Worm (Caenorhabditis elegans): ENCODE measurements around the gene unc-25.

The unc-25 gene

DNA sequence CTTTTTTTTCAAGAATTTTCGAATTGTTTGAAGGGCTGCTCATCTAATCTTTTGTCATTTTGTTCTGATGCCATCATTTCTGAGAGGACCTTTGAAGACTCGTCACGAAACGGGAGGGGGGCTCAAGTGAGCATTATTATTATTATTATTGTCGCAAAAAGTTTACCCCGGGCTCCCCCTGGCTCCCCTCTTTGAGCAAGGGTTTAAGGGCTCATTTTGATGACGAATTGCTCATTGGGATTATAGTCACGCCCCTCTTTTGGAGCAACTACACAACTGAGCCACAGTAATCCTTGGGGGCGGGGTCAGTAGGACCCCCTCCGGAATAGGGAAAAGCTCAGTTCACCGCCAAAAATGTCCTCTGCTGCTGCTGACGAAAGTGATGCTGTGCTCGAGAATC, at the start of gene unc-25:
unc-25 (plus strand) TSS at position 345 of the 400 bp plus-strand sequence.
- no peak for TF ChIP-seq blmp-1 (tag; optimal IDR thresholded peaks at IDR 0.05)
- no peak for TF ChIP-seq sem-2 (GFP tag; optimal IDR thresholded peaks at IDR 0.05)
- TF ChIP-seq unc-62 (GFP tag; optimal IDR thresholded peaks at IDR 0.05) = no peak
- no peak for TF ChIP-seq snpc-4 (tag; optimal IDR thresholded peaks at IDR 0.05)

DNA sequence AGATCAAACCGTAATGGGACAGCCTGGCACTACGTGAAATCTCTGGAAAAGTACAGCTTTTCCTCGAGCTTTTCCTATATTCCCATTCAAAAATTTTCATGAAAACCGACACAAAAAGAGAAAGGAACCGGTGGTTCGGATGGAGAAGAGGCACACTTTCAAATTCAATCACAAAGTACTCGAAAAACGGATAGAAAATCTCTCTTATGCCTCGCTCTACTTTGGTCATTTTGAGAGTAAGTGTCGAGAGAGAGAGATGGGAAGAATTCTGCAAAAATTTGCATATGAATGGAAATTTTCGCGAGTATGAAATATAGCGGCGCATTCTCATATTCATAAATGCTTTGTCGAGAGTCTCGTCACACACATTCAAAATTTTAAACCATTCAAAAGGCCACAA, 49.7 kb upstream of the unc-25 start:
- TF ChIP-seq nhr-28 (tag; optimal IDR thresholded peaks at IDR 0.05) = no peak
- peak; percentile 81 for TF ChIP-seq ces-1 (GFP tag; optimal IDR thresholded peaks at IDR 0.05)
- TF ChIP-seq mab-5 (tag; optimal IDR thresholded peaks at IDR 0.05) = no peak
- no peak for TF ChIP-seq unc-62 (GFP tag; optimal IDR thresholded peaks at IDR 0.05)
- no peak for TF ChIP-seq elt-1 (tag; optimal IDR thresholded peaks at IDR 0.05; ENCODE audit: borderline replicate concordance, insufficient read depth)

DNA sequence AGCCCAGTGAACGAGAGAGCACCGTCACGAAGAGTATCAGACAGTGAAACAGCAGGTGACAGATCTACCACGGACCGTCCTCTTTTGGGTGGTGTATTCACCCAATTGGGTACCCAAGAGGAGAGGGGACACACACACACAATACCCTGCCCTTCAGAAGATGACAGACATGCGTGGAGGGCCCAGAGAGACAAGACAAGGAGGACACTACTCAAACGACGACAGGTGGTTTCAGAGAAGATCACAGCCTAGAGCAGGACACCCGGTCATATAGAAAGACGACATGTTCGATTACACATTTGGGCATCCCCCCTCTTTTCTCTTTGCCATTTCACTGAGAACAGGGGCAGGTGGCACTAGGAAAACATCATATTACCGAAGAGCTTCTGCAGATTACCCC, 48.2 kb upstream of the unc-25 start:
- peak; percentile 48 for TF ChIP-seq hlh-1 (tag; optimal IDR thresholded peaks at IDR 0.05)
- no peak for TF ChIP-seq nhr-76 (tag; optimal IDR thresholded peaks at IDR 0.05)
- no peak for TF ChIP-seq mls-2 (tag; optimal IDR thresholded peaks at IDR 0.05)
- no peak for TF ChIP-seq drap-1 (GFP tag; optimal IDR thresholded peaks at IDR 0.05)
- no peak for TF ChIP-seq bed-3 (GFP tag; optimal IDR thresholded peaks at IDR 0.05)
- TF ChIP-seq ceh-43 (GFP tag; optimal IDR thresholded peaks at IDR 0.05) = no peak
- no peak for TF ChIP-seq zip-8 (tag; optimal IDR thresholded peaks at IDR 0.05)
- no peak for TF ChIP-seq nhr-237 (tag; optimal IDR thresholded peaks at IDR 0.05)
- no peak for TF ChIP-seq lin-13 (tag; optimal IDR thresholded peaks at IDR 0.05)
- no peak for TF ChIP-seq ztf-11 (tag; optimal IDR thresholded peaks at IDR 0.05)
- no peak for TF ChIP-seq pha-4 (tag; optimal IDR thresholded peaks at IDR 0.05)
- TF ChIP-seq unc-62 (GFP tag; optimal IDR thresholded peaks at IDR 0.05) = peak; percentile 37
- TF ChIP-seq cnd-1 (tag; optimal IDR thresholded peaks at IDR 0.05) = peak; percentile 71
- peak; percentile 0 for TF ChIP-seq unc-120 (tag; optimal IDR thresholded peaks at IDR 0.05; ENCODE audit: poor library complexity, severe bottlenecking)
- no peak for TF ChIP-seq nhr-12 (tag; optimal IDR thresholded peaks at IDR 0.05)
- no peak for TF ChIP-seq elt-1 (tag; optimal IDR thresholded peaks at IDR 0.05; ENCODE audit: borderline replicate concordance, insufficient read depth)
- TF ChIP-seq elt-3 (tag; optimal IDR thresholded peaks at IDR 0.05) = no peak
- TF ChIP-seq tbx-8 (GFP tag; optimal IDR thresholded peaks at IDR 0.05) = no peak
- no peak for TF ChIP-seq lsy-2 (tag; optimal IDR thresholded peaks at IDR 0.05)
- TF ChIP-seq ceh-39 (tag; optimal IDR thresholded peaks at IDR 0.05) = no peak
- no peak for TF ChIP-seq snpc-4 (tag; optimal IDR thresholded peaks at IDR 0.05)
- peak; percentile 88 for TF ChIP-seq lin-32 (GFP tag; optimal IDR thresholded peaks at IDR 0.05)
- TF ChIP-seq ham-2 (GFP tag; optimal IDR thresholded peaks at IDR 0.05) = no peak
- TF ChIP-seq nhr-28 (tag; optimal IDR thresholded peaks at IDR 0.05) = no peak
- peak; percentile 23 for TF ChIP-seq sptf-1 (tag; optimal IDR thresholded peaks at IDR 0.05)
- no peak for TF ChIP-seq flh-1 (GFP tag; optimal IDR thresholded peaks at IDR 0.05)
- no peak for TF ChIP-seq ceh-83 (GFP tag; optimal IDR thresholded peaks at IDR 0.05)
- no peak for TF ChIP-seq sem-2 (GFP tag; optimal IDR thresholded peaks at IDR 0.05)
- no peak for TF ChIP-seq blmp-1 (tag; optimal IDR thresholded peaks at IDR 0.05)
- no peak for TF ChIP-seq mab-5 (tag; optimal IDR thresholded peaks at IDR 0.05)
- peak; percentile 59 for TF ChIP-seq mep-1 (tag; optimal IDR thresholded peaks at IDR 0.05)
- TF ChIP-seq nhr-2 (tag; optimal IDR thresholded peaks at IDR 0.05) = peak; percentile 99
- TF ChIP-seq M03D4.4 (tag; optimal IDR thresholded peaks at IDR 0.05) = no peak
- TF ChIP-seq unc-39 (tag; optimal IDR thresholded peaks at IDR 0.05) = no peak

DNA sequence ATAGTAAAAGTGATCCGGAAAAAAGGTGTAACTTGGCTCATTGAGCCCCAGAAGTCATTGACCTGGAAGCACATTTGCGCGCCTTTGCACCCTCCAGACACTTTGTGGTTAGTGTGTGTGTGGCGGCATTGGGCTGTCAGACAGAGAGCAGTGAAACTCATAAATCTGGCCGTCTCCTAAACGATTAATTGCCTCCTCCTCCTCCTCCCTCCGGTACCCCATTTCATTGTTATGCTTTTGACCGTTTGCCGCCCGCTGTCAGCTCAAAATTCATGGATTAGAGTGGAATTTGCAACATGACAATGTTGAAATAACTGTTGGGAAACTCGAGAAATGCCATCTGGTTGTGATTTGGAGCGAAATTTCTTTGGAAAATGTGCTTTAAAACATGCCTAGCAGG, 38.4 kb upstream of the unc-25 start:
- TF ChIP-seq nhr-12 (tag; optimal IDR thresholded peaks at IDR 0.05) (no peak), unc-62 (GFP tag; optimal IDR thresholded peaks at IDR 0.05) (peak; percentile 65), snpc-4 (tag; optimal IDR thresholded peaks at IDR 0.05) (no peak), sem-2 (GFP tag; optimal IDR thresholded peaks at IDR 0.05) (no peak), M03D4.4 (tag; optimal IDR thresholded peaks at IDR 0.05) (no peak), nhr-76 (tag; optimal IDR thresholded peaks at IDR 0.05) (no peak), ztf-11 (tag; optimal IDR thresholded peaks at IDR 0.05) (no peak), drap-1 (GFP tag; optimal IDR thresholded peaks at IDR 0.05) (no peak)

All from whole organism, mixed stage, embryonic.